Fruit fly (Drosophila melanogaster) whole organism, adult: Measurements from ENCODE around the gene a5.

ENCODE experiments used
- CG1620 ChIP-seq: fragments of 200-800 bp; sonication (Bioruptor generic); optimal IDR thresholded peaks from 2 replicates; lab custom pipeline; 2016; ENCODE audit warnings: missing biosample characterization, missing genetic modification characterization
- CG7101 ChIP-seq: fragments of 200-800 bp; sonication (Bioruptor generic); optimal IDR thresholded peaks from 2 replicates; lab custom pipeline; 2018; ENCODE audit warnings: missing biosample characterization, mild to moderate bottlenecking, missing genetic modification characterization, moderate library complexity
- Clk ChIP-seq: fragments of 200-800 bp; sonication (Bioruptor generic); optimal IDR thresholded peaks from 2 replicates; lab custom pipeline; 2017; ENCODE audit warnings: missing biosample characterization, missing genetic modification characterization
- Crg-1 ChIP-seq: fragments of 200-800 bp; sonication (Bioruptor generic); optimal IDR thresholded peaks from 2 replicates; lab custom pipeline; 2016; ENCODE audit warnings: missing biosample characterization, missing genetic modification characterization
- Mnt ChIP-seq: fragments of 200-800 bp; sonication (Bioruptor generic); optimal IDR thresholded peaks from 2 replicates; lab custom pipeline; 2016; ENCODE audit warnings: missing biosample characterization, mild to moderate bottlenecking, missing genetic modification characterization
- bab1 ChIP-seq: fragments of 200-800 bp; sonication (Bioruptor generic); optimal IDR thresholded peaks from 3 replicates; lab custom pipeline; 2019; ENCODE audit warnings: missing biosample characterization, mild to moderate bottlenecking, missing genetic modification characterization, moderate library complexity
- cic ChIP-seq: fragments of 200-800 bp; sonication (Bioruptor generic); optimal IDR thresholded peaks from 2 replicates; lab custom pipeline; 2017; ENCODE audit warnings: missing biosample characterization, mild to moderate bottlenecking, missing genetic modification characterization, moderate library complexity
- cnc ChIP-seq, 2 experiments: fragments of >200 bp; optimal IDR thresholded peaks; 2 replicates each; lab custom pipeline; 2017
- pad ChIP-seq: fragments of 200-800 bp; sonication (Bioruptor generic); optimal IDR thresholded peaks from 3 replicates; lab custom pipeline; 2017; ENCODE audit warnings: missing biosample characterization, missing genetic modification characterization, mild to moderate bottlenecking, moderate library complexity, missing genetic modification reagents
- tj ChIP-seq: fragments of 200-800 bp; sonication (Bioruptor generic); optimal IDR thresholded peaks from 3 replicates; lab custom pipeline; 2017; ENCODE audit warnings: missing biosample characterization, mild to moderate bottlenecking, missing genetic modification characterization, moderate library complexity
- toe ChIP-seq: fragments of 200-800 bp; sonication (Bioruptor generic); optimal IDR thresholded peaks from 2 replicates; lab custom pipeline; 2016; ENCODE audit warnings: missing biosample characterization, missing genetic modification characterization

DNA sequence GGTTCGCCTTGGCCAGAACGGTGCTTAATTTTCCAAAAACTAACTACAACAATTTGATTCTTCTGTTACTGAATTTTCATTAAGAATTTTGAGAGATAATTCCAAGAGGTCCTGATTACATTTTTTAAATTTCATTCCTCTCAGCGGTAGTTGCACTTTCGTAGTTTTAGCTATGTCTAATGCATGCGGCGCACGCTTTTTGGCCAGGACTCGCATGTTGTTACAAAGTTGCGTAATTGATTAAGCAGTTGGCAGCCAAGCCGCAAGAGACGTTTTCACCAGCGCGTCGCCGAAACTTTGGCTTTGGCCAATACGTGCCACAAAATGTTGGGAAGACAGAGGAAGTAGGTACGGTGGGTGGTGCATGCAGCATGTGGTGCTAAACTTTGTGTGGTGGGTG, 26.9 kb downstream of the a5 start, which contains the start of gene CG5565:
- TF ChIP-seq tj (no peak), Mnt (GFP tag; lab: Kevin White, UChicago) (no peak), Clk (GFP tag; lab: Kevin White, UChicago) (no peak), CG7101 (no peak), cnc (optimal IDR thresholded peaks at IDR 0.05; lab: Kevin White, UChicago) (no peak), pad (GFP tag; lab: Kevin White, UChicago) (no peak), CG1620 (GFP tag; lab: Kevin White, UChicago) (no peak), toe (no peak), cic (GFP tag; lab: Kevin White, UChicago) (no peak), bab1 (no peak), Crg-1 (no peak)
